Fruit fly (Drosophila melanogaster): ENCODE results near the gene Idh3a.

Idh3a gene

DNA sequence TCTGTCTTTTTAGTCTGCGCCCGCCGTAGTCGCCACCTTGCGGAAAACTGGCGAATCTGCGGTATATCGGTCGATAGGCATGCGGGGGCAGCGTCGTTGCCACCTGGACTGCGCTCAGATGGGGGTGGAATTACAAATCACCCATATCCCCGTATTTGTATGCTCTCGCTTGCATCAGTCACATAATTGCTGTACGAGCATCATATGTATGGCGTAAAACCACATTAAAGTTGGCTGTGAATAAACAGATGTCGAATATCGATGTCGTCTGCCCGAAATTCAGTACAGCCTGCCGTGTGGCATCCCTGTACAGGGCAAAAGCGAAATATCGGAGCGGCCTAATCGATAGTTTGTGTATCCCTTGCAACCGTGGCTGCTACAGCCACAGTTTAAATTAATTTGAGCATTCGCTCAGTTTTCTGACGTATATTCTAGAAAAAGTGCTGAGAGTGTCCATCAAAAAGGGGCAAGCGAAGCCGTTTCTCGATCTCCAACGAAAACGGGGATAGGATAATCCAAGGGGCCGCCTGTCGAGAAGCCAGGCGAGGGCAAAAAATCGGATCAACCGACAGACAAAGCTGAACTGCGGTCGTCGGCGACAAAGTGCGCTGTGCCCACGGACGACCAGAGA, at the start of gene Idh3a, which contains the start of gene CoRest:
Gene Idh3a, minus strand, starts transcription at position 58 of the 631 bp plus-strand sequence.
Gene CoRest, plus strand, starts transcription at position 177 of the 631 bp plus-strand sequence.
- TF ChIP-seq CG32121 (GFP tag; IDR thresholded peaks at IDR 0.05): no peak
- TF ChIP-seq CG8159 (tag; optimal IDR thresholded peaks at IDR 0.05): no peak
- no peak for TF ChIP-seq CG15710 (tag; optimal IDR thresholded peaks at IDR 0.05)
- no peak for TF ChIP-seq rn (GFP tag; IDR thresholded peaks at IDR 0.05)
- TF ChIP-seq Pif1A (GFP tag; optimal IDR thresholded peaks at IDR 0.05): no peak
- no peak for TF ChIP-seq Pif1B (GFP tag; optimal IDR thresholded peaks at IDR 0.05)
- no peak for TF ChIP-seq CG13204 (GFP tag; optimal IDR thresholded peaks at IDR 0.05)
- no peak for TF ChIP-seq EcR (GFP tag; optimal IDR thresholded peaks at IDR 0.05)
- TF ChIP-seq gl (tag; optimal IDR thresholded peaks at IDR 0.05): no peak
- TF ChIP-seq Snoo (tag; optimal IDR thresholded peaks at IDR 0.05): no peak
- no peak for TF ChIP-seq CG34367 (tag; optimal IDR thresholded peaks at IDR 0.05)
- TF ChIP-seq CG9948 (tag; optimal IDR thresholded peaks at IDR 0.05): no peak

- TF ChIP-seq CG12605 (GFP tag; IDR thresholded peaks at IDR 0.05): peak; percentile 49; the same call in 1 of the 2 replicates
- TF ChIP-seq Pif1A (GFP tag; optimal IDR thresholded peaks at IDR 0.05): no peak
- peak; percentile 40 for TF ChIP-seq CG32121 (GFP tag; IDR thresholded peaks at IDR 0.05)
- no peak for TF ChIP-seq gl (tag; optimal IDR thresholded peaks at IDR 0.05)
- TF ChIP-seq Snoo (tag; optimal IDR thresholded peaks at IDR 0.05): no peak
- 0 out of 3 replicates have a peak, but pooled peaks have one; percentile 48 for TF ChIP-seq fd96Ca (GFP tag; IDR thresholded peaks at IDR 0.05)
- TF ChIP-seq CG8159 (tag; optimal IDR thresholded peaks at IDR 0.05): no peak
- no peak for TF ChIP-seq D1 (tag; optimal IDR thresholded peaks at IDR 0.05)
- no peak for TF ChIP-seq CG8301 (tag; optimal IDR thresholded peaks at IDR 0.05)
- no peak for TF ChIP-seq CG13204 (GFP tag; optimal IDR thresholded peaks at IDR 0.05)
- TF ChIP-seq Ets98B (GFP tag; IDR thresholded peaks at IDR 0.05): no peak; the same call in 1 of the 2 replicates
- TF ChIP-seq CG14655 (GFP tag; optimal IDR thresholded peaks at IDR 0.05): no peak
- peak; percentile 56 for TF ChIP-seq CG17806 (tag; optimal IDR thresholded peaks at IDR 0.05)
- TF ChIP-seq CG15710 (tag; optimal IDR thresholded peaks at IDR 0.05): peak; percentile 58
- no peak for TF ChIP-seq rn (GFP tag; IDR thresholded peaks at IDR 0.05)
- no peak for TF ChIP-seq EcR (GFP tag; optimal IDR thresholded peaks at IDR 0.05)
- peak; percentile 65 for TF ChIP-seq CG9948 (tag; optimal IDR thresholded peaks at IDR 0.05)
- TF ChIP-seq CG34367 (tag; optimal IDR thresholded peaks at IDR 0.05): peak; percentile 39
- peak; percentile 14; the same call in 1 of the 2 replicates for TF ChIP-seq CG10348 (GFP tag; IDR thresholded peaks at IDR 0.05)
Measured at dm6 chrX:19565714-19566316, 44.2 kb upstream of the Idh3a start, which contains the start of the genes Grip84 and car. Grip84 (minus strand) TSS chrX:19565764. car (plus strand) TSS chrX:19566019.

- TF ChIP-seq D1 (tag; optimal IDR thresholded peaks at IDR 0.05) (no peak), CG32121 (GFP tag; IDR thresholded peaks at IDR 0.05) (no peak), CG12605 (GFP tag; IDR thresholded peaks at IDR 0.05) (no peak), Pif1A (GFP tag; optimal IDR thresholded peaks at IDR 0.05) (no peak), CG8301 (tag; optimal IDR thresholded peaks at IDR 0.05) (no peak), CG10348 (GFP tag; IDR thresholded peaks at IDR 0.05) (no peak), CG15710 (tag; optimal IDR thresholded peaks at IDR 0.05) (no peak), Ets98B (GFP tag; IDR thresholded peaks at IDR 0.05) (no peak), CG34367 (tag; optimal IDR thresholded peaks at IDR 0.05) (no peak), fd96Ca (GFP tag; IDR thresholded peaks at IDR 0.05) (no peak), CG9948 (tag; optimal IDR thresholded peaks at IDR 0.05) (no peak)
Measured at dm6 chrX:19549570-19549969, 28.0 kb upstream of the Idh3a start.

- TF ChIP-seq Snoo (tag; optimal IDR thresholded peaks at IDR 0.05) (no peak), CG34367 (tag; optimal IDR thresholded peaks at IDR 0.05) (no peak), gl (tag; optimal IDR thresholded peaks at IDR 0.05) (no peak), CG17806 (tag; optimal IDR thresholded peaks at IDR 0.05) (no peak), CG8301 (tag; optimal IDR thresholded peaks at IDR 0.05) (no peak), CG12605 (GFP tag; IDR thresholded peaks at IDR 0.05) (no peak), CG9948 (tag; optimal IDR thresholded peaks at IDR 0.05) (no peak), rn (GFP tag; IDR thresholded peaks at IDR 0.05) (no peak)
Measured at dm6 chrX:19548438-19548837, 26.8 kb upstream of the Idh3a start.

- TF ChIP-seq Pif1A (GFP tag; optimal IDR thresholded peaks at IDR 0.05) (no peak), CG14655 (GFP tag; optimal IDR thresholded peaks at IDR 0.05) (no peak), CG10348 (GFP tag; IDR thresholded peaks at IDR 0.05) (no peak), rn (GFP tag; IDR thresholded peaks at IDR 0.05) (no peak), CG15710 (tag; optimal IDR thresholded peaks at IDR 0.05) (no peak), CG9948 (tag; optimal IDR thresholded peaks at IDR 0.05) (no peak), fd96Ca (GFP tag; IDR thresholded peaks at IDR 0.05) (no peak), EcR (GFP tag; optimal IDR thresholded peaks at IDR 0.05) (no peak), CG4496 (GFP tag; IDR thresholded peaks at IDR 0.05) (no peak), CG34367 (tag; optimal IDR thresholded peaks at IDR 0.05) (no peak), CG32121 (GFP tag; IDR thresholded peaks at IDR 0.05) (no peak), CG8301 (tag; optimal IDR thresholded peaks at IDR 0.05) (no peak), CG12605 (GFP tag; IDR thresholded peaks at IDR 0.05) (no peak), Snoo (tag; optimal IDR thresholded peaks at IDR 0.05) (no peak)
Measured at dm6 chrX:19547382-19547781, 25.8 kb upstream of the Idh3a start, which contains the start of gene CG32532. CG32532 (minus strand) TSS chrX:19547482.

- TF ChIP-seq CG14655 (GFP tag; optimal IDR thresholded peaks at IDR 0.05) (no peak), CG8301 (tag; optimal IDR thresholded peaks at IDR 0.05) (no peak), Pif1A (GFP tag; optimal IDR thresholded peaks at IDR 0.05) (no peak)
Measured at dm6 chrX:19546658-19547038, 25.0 kb upstream of the Idh3a start.

Measured in whole organism, pupa.